Worm (Caenorhabditis elegans) whole organism, early embryonic: ENCODE results near the gene Y15E3A.3.

Source experiments
- aly-1 ChIP-seq: sonication (generic microtip); optimal IDR thresholded peaks from 2 replicates; lab custom pipeline; 2016; ENCODE audit warnings: missing genetic modification characterization, missing compliant biosample characterization
- hmg-4 ChIP-seq: fragments of 200-800 bp; sonication (Bioruptor generic); optimal IDR thresholded peaks from 2 replicates; lab custom pipeline; 2018; ENCODE audit warnings: mild to moderate bottlenecking, missing genetic modification characterization, missing compliant biosample characterization

- no peak for TF ChIP-seq hmg-4 (GFP tag; lab: Kevin White, UChicago)
- no peak for TF ChIP-seq aly-1
These were observed 16.5 kb downstream of the Y15E3A.3 start, which contains the start of gene nhr-91 for ce11 chrX:15309138-15309537.
